Worm (Caenorhabditis elegans) whole organism, L1 larva: ENCODE data around the gene catp-4.

Experiments
- Y116A8C.19 ChIP-seq: sonication (generic microtip); optimal IDR thresholded peaks from 2 replicates; lab custom pipeline; 2016; ENCODE audit warnings: missing compliant biosample characterization, missing genetic modification characterization, borderline replicate concordance
- alr-1 ChIP-seq: fragments of 200-800 bp; sonication (Bioruptor generic); optimal IDR thresholded peaks from 2 replicates; lab custom pipeline; 2018; ENCODE audit warnings: borderline replicate concordance, mild to moderate bottlenecking, missing genetic modification characterization, missing compliant biosample characterization
- aly-2 ChIP-seq: fragments of 150-350 bp; optimal IDR thresholded peaks from 2 replicates; lab custom pipeline; 2014; ENCODE audit warnings: missing biosample characterization, missing genetic modification characterization
- egl-27 ChIP-seq, 2 experiments: fragments of 150-350 bp in 1 of 2; sonication (generic microtip); optimal IDR thresholded peaks; 3 replicates each; lab custom pipeline; 2017 to 2018; ENCODE audit warnings: missing biosample characterization in 2 of 2, missing genetic modification characterization in 2 of 2, missing genetic modification reagents in 2 of 2
- irx-1 ChIP-seq: sonication (generic microtip); optimal IDR thresholded peaks from 2 replicates; lab custom pipeline; 2016; ENCODE audit warnings: missing genetic modification characterization, missing compliant biosample characterization
- isw-1 ChIP-seq: fragments of 200-800 bp; sonication (Bioruptor generic); IDR thresholded peaks from 2 replicates; pipeline ENCODE4 v1.3.6; 2022; ENCODE audit warnings: missing genetic modification characterization, missing compliant biosample characterization
- mab-9 ChIP-seq: fragments of 200-800 bp; sonication (Bioruptor generic); IDR thresholded peaks from 2 replicates; pipeline ENCODE4 v1.3.6; 2022; ENCODE audit warnings: missing genetic modification reagents, missing genetic modification characterization, missing compliant biosample characterization
- mdl-1 ChIP-seq, 2 experiments: fragments of 150-350 bp; optimal IDR thresholded peaks; 2 replicates each; lab custom pipeline; 2014 to 2017; ENCODE audit warnings: missing biosample characterization in 2 of 2, missing genetic modification characterization in 2 of 2, inconsistent platforms in 1 of 2
- nhr-12 ChIP-seq: sonication (generic microtip); optimal IDR thresholded peaks from 2 replicates; lab custom pipeline; 2017; ENCODE audit warnings: missing biosample characterization, missing genetic modification characterization
- nhr-76 ChIP-seq: sonication (generic microtip); optimal IDR thresholded peaks from 2 replicates; lab custom pipeline; 2017; ENCODE audit warnings: missing biosample characterization, missing genetic modification characterization
- snpc-4 ChIP-seq: fragments of 150-350 bp; optimal IDR thresholded peaks from 2 replicates; lab custom pipeline; 2014; ENCODE audit warnings: missing biosample characterization, missing genetic modification characterization

ce11 chrII:14578716-14579115 is 14.7 kb upstream of the catp-4 start, which contains the start of gene C01G12.9:
- no peak for TF ChIP-seq isw-1 (GFP tag; lab: Robert Waterston, UW)
- TF ChIP-seq nhr-76 (tag; lab: Kevin White, UChicago), result no peak
- TF ChIP-seq alr-1 (tag; lab: Kevin White, UChicago), result no peak
- no peak for TF ChIP-seq mdl-1 (tag; optimal IDR thresholded peaks at IDR 0.05; lab: Kevin White, UChicago)
- no peak for TF ChIP-seq egl-27 (tag; optimal IDR thresholded peaks at IDR 0.05; lab: Kevin White, UChicago)
- no peak for TF ChIP-seq irx-1 (tag; lab: Kevin White, UChicago)
- no peak for TF ChIP-seq mab-9 (GFP tag; lab: Robert Waterston, UW)
- no peak for TF ChIP-seq snpc-4 (tag; lab: Kevin White, UChicago)
- no peak for TF ChIP-seq nhr-12 (tag; lab: Kevin White, UChicago)
- TF ChIP-seq aly-2 (tag; lab: Kevin White, UChicago), result no peak
- TF ChIP-seq Y116A8C.19 (tag; lab: Kevin White, UChicago), result no peak
